Comparison of ENCODE assay signal across 5 fruit fly cellular contexts in the genomic region with DNA sequence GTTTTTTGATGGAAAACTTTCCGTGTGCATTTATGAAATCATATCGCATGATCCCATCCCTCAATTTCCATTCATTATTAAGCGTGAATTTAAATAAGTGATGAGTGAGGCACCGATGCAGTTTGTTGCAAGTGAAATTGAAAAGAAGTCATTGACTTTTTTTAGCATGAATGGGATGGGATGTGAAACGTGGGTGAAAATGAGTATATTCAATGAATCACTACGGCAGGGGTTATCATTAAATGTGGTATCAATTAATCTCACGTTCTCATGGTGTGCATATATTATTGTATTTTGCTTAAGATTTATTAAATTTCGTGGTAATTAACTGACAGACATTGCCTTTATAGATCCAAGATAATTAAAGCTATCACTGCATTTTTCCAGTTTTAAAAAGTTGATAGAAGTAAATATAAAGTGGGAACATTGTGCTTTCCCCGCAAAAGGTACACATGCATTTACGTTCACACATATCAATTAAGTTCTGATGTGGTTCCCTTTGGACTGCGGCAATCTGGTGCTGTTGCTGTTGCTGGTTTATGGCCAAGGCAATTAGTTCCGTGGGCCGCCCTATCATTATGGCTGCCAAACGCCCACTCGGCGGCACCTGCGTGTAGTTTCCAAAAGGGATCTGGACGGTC.
TF ChIP-seq lines count a peak whose summit lies in the region.

No protein-coding gene starts in this region.

- TF ChIP-seq CTCF in whole organism, embryonic (GFP tag; optimal IDR thresholded peaks at IDR 0.05; lab: Kevin White, UChicago), result no peak

TF ChIP-seq in whole organism, adult, 20 proteins besides CTCF, POLR2A, EP300 and RAD21 (continues in another document):
- TF ChIP-seq CG11617 (GFP tag; optimal IDR thresholded peaks at IDR 0.05; lab: Kevin White, UChicago) (no peak), CG7101 (tag; optimal IDR thresholded peaks at IDR 0.05; lab: Kevin White, UChicago) (no peak), Crg-1 (GFP tag; optimal IDR thresholded peaks at IDR 0.05; lab: Kevin White, UChicago) (no peak), pad (GFP tag; optimal IDR thresholded peaks at IDR 0.05; lab: Kevin White, UChicago) (no peak), cic (GFP tag; optimal IDR thresholded peaks at IDR 0.05; lab: Kevin White, UChicago) (peak; percentile 70), Mnt (GFP tag; optimal IDR thresholded peaks at IDR 0.05; lab: Kevin White, UChicago) (no peak), toe (GFP tag; optimal IDR thresholded peaks at IDR 0.05; lab: Kevin White, UChicago) (no peak), ovo (GFP tag; optimal IDR thresholded peaks at IDR 0.05; lab: Kevin White, UChicago) (no peak), Clk (GFP tag; optimal IDR thresholded peaks at IDR 0.05; lab: Kevin White, UChicago) (no peak), cnc (optimal IDR thresholded peaks at IDR 0.05; lab: Kevin White, UChicago) (no peak), CG14711 (tag; optimal IDR thresholded peaks at IDR 0.05; lab: Kevin White, UChicago) (no peak), CG12768 (GFP tag; optimal IDR thresholded peaks at IDR 0.05; lab: Kevin White, UChicago) (peak; percentile 20), CG7045 (GFP tag; optimal IDR thresholded peaks at IDR 0.05; lab: Kevin White, UChicago) (peak; percentile 33), kay (GFP tag; lab: Kevin White, UChicago; ENCODE audit: borderline replicate concordance) (peak; percentile 84), CG1620 (GFP tag; optimal IDR thresholded peaks at IDR 0.05; lab: Kevin White, UChicago) (no peak), bab1 (GFP tag; optimal IDR thresholded peaks at IDR 0.05; lab: Kevin White, UChicago) (no peak), CG33017 (tag; optimal IDR thresholded peaks at IDR 0.05; lab: Kevin White, UChicago) (no peak)

TF ChIP-seq in whole organism, embryonic, 481 proteins besides CTCF, POLR2A, EP300 and RAD21:
- TF ChIP-seq sens (GFP tag; lab: Kevin White, UChicago) (peak; percentile 62), CG1792 (GFP tag; optimal IDR thresholded peaks at IDR 0.05; lab: Kevin White, UChicago) (no peak), exex (tag; optimal IDR thresholded peaks at IDR 0.05; lab: Kevin White, UChicago) (peak; percentile 19)

TF ChIP-seq in whole organism, prepupa, 60 proteins besides CTCF, POLR2A, EP300 and RAD21:
- TF ChIP-seq svp (GFP tag; lab: Kevin White, UChicago), result peak; percentile 78
- no peak for TF ChIP-seq CG3032 (tag; optimal IDR thresholded peaks at IDR 0.05; lab: Kevin White, UChicago)

TF ChIP-seq in whole organism, pupa, 21 proteins besides CTCF, POLR2A, EP300 and RAD21:
- no peak for TF ChIP-seq CG34367 (tag; optimal IDR thresholded peaks at IDR 0.05; lab: Kevin White, UChicago)
- TF ChIP-seq EcR (GFP tag; optimal IDR thresholded peaks at IDR 0.05; lab: Kevin White, UChicago), result peak; percentile 33

TF ChIP-seq in whole organism, wandering third instar larva, 38 proteins besides CTCF, POLR2A, EP300 and RAD21:
- TF ChIP-seq Rel (GFP tag; optimal IDR thresholded peaks at IDR 0.05; lab: Kevin White, UChicago) (no peak), Rel (tag; optimal IDR thresholded peaks at IDR 0.05; lab: Kevin White, UChicago) (peak; percentile 87), h (GFP tag; optimal IDR thresholded peaks at IDR 0.05; lab: Kevin White, UChicago) (no peak)
